Fruit fly (Drosophila melanogaster): Measurements from ENCODE around the gene GILT1.

The GILT1 gene

dm6 chr3R:13364175-13365174, 37.2 kb downstream of the GILT1 start, which contains the start of gene Dic1 (continued):
- TF ChIP-seq Gsc (GFP tag; IDR thresholded peaks at IDR 0.05): peak; percentile 74; the same call in 1 of the 2 replicates
- TF ChIP-seq CG2199 (GFP tag; IDR thresholded peaks at IDR 0.05): peak; percentile 77; the same call in 1 of the 3 replicates
- peak; percentile 88 for TF ChIP-seq slp2 (GFP tag; optimal IDR thresholded peaks at IDR 0.05)
- peak; percentile 94 for TF ChIP-seq CG2875 (GFP tag; optimal IDR thresholded peaks at IDR 0.05)
- peak; percentile 83 for TF ChIP-seq jumu (GFP tag; optimal IDR thresholded peaks at IDR 0.05)
- peak; percentile 98 for TF ChIP-seq CG13775 (GFP tag; optimal IDR thresholded peaks at IDR 0.05)
- TF ChIP-seq Lhr (GFP tag; optimal IDR thresholded peaks at IDR 0.05): peak; percentile 79
- TF ChIP-seq ind (GFP tag; optimal IDR thresholded peaks at IDR 0.05): peak; percentile 95
- TF ChIP-seq GATAe (GFP tag; conservative IDR thresholded peaks at IDR 0.05): peak; percentile 65
- peak; percentile 91 for TF ChIP-seq schlank (tag; optimal IDR thresholded peaks at IDR 0.05)
- TF ChIP-seq wek (GFP tag; optimal IDR thresholded peaks at IDR 0.05): peak; percentile 49
- TF ChIP-seq CG10209 (GFP tag; optimal IDR thresholded peaks at IDR 0.05): peak; percentile 97
- TF ChIP-seq wdn (GFP tag; IDR thresholded peaks at IDR 0.05): peak; percentile 82
- peak; percentile 68; the same call in 1 of the 2 replicates for TF ChIP-seq Bgb (GFP tag; IDR thresholded peaks at IDR 0.05; ENCODE audit: partially characterized antibody)
- no peak for TF ChIP-seq sc (optimal IDR thresholded peaks at IDR 0.05)
- TF ChIP-seq sc (GFP tag; optimal IDR thresholded peaks at IDR 0.05): peak; percentile 96
- TF ChIP-seq pzg (GFP tag; optimal IDR thresholded peaks at IDR 0.05): no peak
- peak; percentile 88 for TF ChIP-seq pnt (GFP tag; optimal IDR thresholded peaks at IDR 0.05)
- peak; percentile 97 for TF ChIP-seq tin (GFP tag; optimal IDR thresholded peaks at IDR 0.05)
- TF ChIP-seq C15 (GFP tag; IDR thresholded peaks at IDR 0.05): peak; percentile 65; the same call in 2 of the 3 replicates
- TF ChIP-seq cad (GFP tag; optimal IDR thresholded peaks at IDR 0.05): no peak
- TF ChIP-seq Nf-YA (GFP tag; IDR thresholded peaks at IDR 0.05): peak; percentile 85
- TF ChIP-seq CG6254 (GFP tag; optimal IDR thresholded peaks at IDR 0.05): peak; percentile 95
- peak; percentile 96 for TF ChIP-seq Ptx1 (GFP tag; IDR thresholded peaks at IDR 0.05)
- peak; percentile 71 for TF ChIP-seq E2f2 (GFP tag; IDR thresholded peaks at IDR 0.05)
- TF ChIP-seq dysf (GFP tag; IDR thresholded peaks at IDR 0.05): peak; percentile 96
- peak; percentile 79 for TF ChIP-seq ara (GFP tag; IDR thresholded peaks at IDR 0.05)
- peak; percentile 85 for TF ChIP-seq Deaf1 (tag; optimal IDR thresholded peaks at IDR 0.05)
- TF ChIP-seq Awh (GFP tag; IDR thresholded peaks at IDR 0.05): peak; percentile 72
- peak; percentile 97 for TF ChIP-seq az2 (GFP tag; optimal IDR thresholded peaks at IDR 0.05)
- peak; percentile 93 for TF ChIP-seq CG15696 (tag; optimal IDR thresholded peaks at IDR 0.05)
- TF ChIP-seq tio (GFP tag; optimal IDR thresholded peaks at IDR 0.05): peak; percentile 98
- no peak for TF ChIP-seq CG16813 (GFP tag; IDR thresholded peaks at IDR 0.05; ENCODE audit: partially characterized antibody)

- TF ChIP-seq ara (GFP tag; IDR thresholded peaks at IDR 0.05) (no peak), Oaz (GFP tag; IDR thresholded peaks at IDR 0.05) (no peak), ttk (GFP tag; IDR thresholded peaks at IDR 0.05) (no peak), CG5953 (GFP tag; IDR thresholded peaks at IDR 0.05) (no peak), grau (tag; optimal IDR thresholded peaks at IDR 0.05) (no peak), CG16815 (GFP tag; optimal IDR thresholded peaks at IDR 0.05) (no peak), sr (GFP tag; IDR thresholded peaks at IDR 0.05) (no peak), bcd (GFP tag; optimal IDR thresholded peaks at IDR 0.05) (no peak), HLH4C (GFP tag; IDR thresholded peaks at IDR 0.05; ENCODE audit: partially characterized antibody) (0 out of 3 replicates have a peak, but pooled peaks have one; percentile 44), eve (GFP tag; optimal IDR thresholded peaks at IDR 0.05) (peak in 1 of 2 experiments; percentile 80), CG6254 (GFP tag; optimal IDR thresholded peaks at IDR 0.05) (no peak), gce (GFP tag; IDR thresholded peaks at IDR 0.05) (no peak), CoRest (tag; optimal IDR thresholded peaks at IDR 0.05) (no peak), insv (GFP tag; optimal IDR thresholded peaks at IDR 0.05) (no peak), CG12155 (GFP tag; optimal IDR thresholded peaks at IDR 0.05) (no peak), Med (GFP tag) (peak; percentile 23), Meics (GFP tag; optimal IDR thresholded peaks at IDR 0.05) (no peak), Bdp1 (GFP tag; optimal IDR thresholded peaks at IDR 0.05) (peak; percentile 96)
These were observed 38.2 kb downstream of the GILT1 start for dm6 chr3R:13363347-13363994.
